Worm (Caenorhabditis elegans): ENCODE measurements around the gene C33D9.13.

ce11 chrIV:8821147-8821546 is 36.1 kb upstream of the C33D9.13 start, which contains the start of gene T28C6.5:
- TF ChIP-seq die-1 (tag; optimal IDR thresholded peaks at IDR 0.05) (no peak), ama-1 (optimal IDR thresholded peaks at IDR 0.05) (no peak), ama-1 (GFP tag; optimal IDR thresholded peaks at IDR 0.05) (no peak), mcd-1 (GFP tag; IDR thresholded peaks at IDR 0.05) (no peak), attf-6 (GFP tag; IDR thresholded peaks at IDR 0.05) (no peak), let-526 (GFP tag; IDR thresholded peaks at IDR 0.05) (no peak), bed-1 (GFP tag; IDR thresholded peaks at IDR 0.05) (no peak), mes-4 (tag; optimal IDR thresholded peaks at IDR 0.05) (no peak), him-1 (tag; optimal IDR thresholded peaks at IDR 0.05) (no peak), rpc-1 (optimal IDR thresholded peaks at IDR 0.05) (no peak), rpc-1 (tag; optimal IDR thresholded peaks at IDR 0.05) (no peak), snpc-4 (GFP tag; optimal IDR thresholded peaks at IDR 0.05) (no peak), snpc-4 (tag; optimal IDR thresholded peaks at IDR 0.05) (no peak), F33H1.4 (GFP tag; IDR thresholded peaks at IDR 0.05) (no peak)
